Worm (Caenorhabditis elegans): ENCODE data around the gene F32D8.15.

DNA sequence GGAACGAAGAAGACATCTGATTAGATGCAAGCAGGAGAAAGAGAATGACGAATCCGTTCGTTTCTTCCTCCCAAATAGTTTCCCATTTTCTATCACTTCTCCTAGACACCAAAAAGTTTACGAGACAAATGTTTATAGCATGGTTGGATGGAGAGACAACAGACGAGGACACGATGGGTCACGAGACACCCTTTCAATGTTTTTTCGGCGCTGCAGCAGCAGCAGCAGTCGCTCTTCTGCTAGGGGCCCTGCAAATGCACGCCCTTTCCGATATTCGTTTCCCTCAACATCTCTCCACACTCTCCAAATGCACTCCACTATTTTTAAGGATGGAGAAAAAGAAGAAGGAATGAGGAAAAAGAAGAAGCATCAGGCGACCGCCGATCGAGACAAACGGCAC lies 45.5 kb upstream of the F32D8.15 start:
- no peak for TF ChIP-seq ama-1 (optimal IDR thresholded peaks at IDR 0.05)
- TF ChIP-seq mep-1 (tag; optimal IDR thresholded peaks at IDR 0.05) = peak; percentile 75
- peak in 1 of 2 experiments; percentile 49 for TF ChIP-seq ztf-11 (tag; optimal IDR thresholded peaks at IDR 0.05)
- TF ChIP-seq efl-3 (GFP tag; optimal IDR thresholded peaks at IDR 0.05) = no peak
- TF ChIP-seq sox-4 (tag; optimal IDR thresholded peaks at IDR 0.05) = peak; percentile 13
- TF ChIP-seq fos-1 (tag; optimal IDR thresholded peaks at IDR 0.05) = no peak
- peak; percentile 71 for TF ChIP-seq skn-1 (tag; optimal IDR thresholded peaks at IDR 0.05)
- TF ChIP-seq C04F5.9 (tag; optimal IDR thresholded peaks at IDR 0.05) = peak; percentile 1
